Fruit fly (Drosophila melanogaster) whole organism, embryonic: Measurements from ENCODE around the gene GramD1B.

Experiments used
- Asciz ChIP-seq: fragments of 200-800 bp; sonication (Bioruptor generic); optimal IDR thresholded peaks from 2 replicates; lab custom pipeline; 2017; ENCODE audit warnings: missing biosample characterization, mild to moderate bottlenecking, missing genetic modification characterization, missing genetic modification reagents
- CG10321 ChIP-seq: fragments of 200-800 bp; sonication (Bioruptor generic); IDR thresholded peaks from 2 replicates; pipeline ENCODE4 v1.3.6; 2022; ENCODE audit warnings: missing biosample characterization, missing genetic modification characterization
- CG12155 ChIP-seq: fragments of 200-800 bp; sonication (Bioruptor generic); optimal IDR thresholded peaks from 3 replicates; lab custom pipeline; 2016; ENCODE audit warnings: missing biosample characterization, missing genetic modification characterization
- CG14014 ChIP-seq: fragments of 200-800 bp; sonication (Bioruptor generic); IDR thresholded peaks from 2 replicates; pipeline ENCODE4 v1.3.6; 2022; ENCODE audit warnings: missing biosample characterization, missing genetic modification characterization
- CG14050 ChIP-seq: fragments of 200-800 bp; sonication (Bioruptor generic); IDR thresholded peaks from 3 replicates; pipeline ENCODE4 v1.3.6; 2022; ENCODE audit warnings: missing biosample characterization, missing genetic modification characterization
- CG14710 ChIP-seq: fragments of 200-800 bp; sonication (Bioruptor generic); optimal IDR thresholded peaks from 3 replicates; lab custom pipeline; 2019; ENCODE audit warnings: missing biosample characterization, mild to moderate bottlenecking, missing genetic modification characterization, moderate library complexity
- CG1602 ChIP-seq: fragments of 200-800 bp; sonication (Bioruptor generic); optimal IDR thresholded peaks from 3 replicates; lab custom pipeline; 2016; ENCODE audit warnings: missing biosample characterization, missing genetic modification characterization
- CG1603 ChIP-seq: fragments of 200-800 bp; sonication (Bioruptor generic); optimal IDR thresholded peaks from 2 replicates; lab custom pipeline; 2019; ENCODE audit warnings: missing biosample characterization, mild to moderate bottlenecking, missing genetic modification characterization, moderate library complexity
- CG16779 ChIP-seq: fragments of 200-800 bp; sonication (Bioruptor generic); IDR thresholded peaks from 2 replicates; pipeline ENCODE4 v1.3.6; 2022; ENCODE audit warnings: missing biosample characterization, missing genetic modification characterization
- CG17359 ChIP-seq: fragments of 200-800 bp; sonication (Bioruptor generic); optimal IDR thresholded peaks from 3 replicates; lab custom pipeline; 2018; ENCODE audit warnings: missing biosample characterization, mild to moderate bottlenecking, missing genetic modification characterization, moderate library complexity
- CG17568 ChIP-seq: fragments of 200-800 bp; sonication (Bioruptor generic); optimal IDR thresholded peaks from 2 replicates; lab custom pipeline; 2018; ENCODE audit warnings: missing biosample characterization, mild to moderate bottlenecking, missing genetic modification characterization, moderate library complexity
- CG17912 ChIP-seq: fragments of 200-800 bp; sonication (Bioruptor generic); optimal IDR thresholded peaks from 2 replicates; lab custom pipeline; 2018; ENCODE audit warnings: missing biosample characterization, mild to moderate bottlenecking, missing genetic modification characterization
- CG18599 ChIP-seq: fragments of 200-800 bp; sonication (Bioruptor generic); optimal IDR thresholded peaks from 3 replicates; lab custom pipeline; 2017; ENCODE audit warnings: missing biosample characterization, missing genetic modification characterization, mild to moderate bottlenecking, moderate library complexity, missing genetic modification reagents
- CG42726 ChIP-seq: fragments of 200-800 bp; sonication (Bioruptor generic); IDR thresholded peaks from 2 replicates; pipeline ENCODE4 v1.3.6; 2022; ENCODE audit warnings: missing biosample characterization, missing genetic modification characterization; ENCODE audit not compliant: partially characterized antibody
- CG4360 ChIP-seq: fragments of 200-800 bp; sonication (Bioruptor generic); IDR thresholded peaks from 2 replicates; pipeline ENCODE4 v1.3.6; 2022; ENCODE audit warnings: missing biosample characterization, missing genetic modification characterization
- CG4707 ChIP-seq: fragments of 200-800 bp; sonication (Bioruptor generic); optimal IDR thresholded peaks from 2 replicates; lab custom pipeline; 2018; ENCODE audit warnings: missing biosample characterization, mild to moderate bottlenecking, missing genetic modification characterization, moderate library complexity
- CG6254 ChIP-seq: fragments of 200-800 bp; sonication (Bioruptor generic); optimal IDR thresholded peaks from 3 replicates; lab custom pipeline; 2017; ENCODE audit warnings: mild to moderate bottlenecking, missing biosample characterization, missing genetic modification reagents, missing genetic modification characterization
- CG6813 ChIP-seq: fragments of 200-800 bp; sonication (Bioruptor generic); optimal IDR thresholded peaks from 2 replicates; lab custom pipeline; 2017; ENCODE audit warnings: missing biosample characterization, missing genetic modification characterization, mild to moderate bottlenecking, moderate library complexity, missing genetic modification reagents
- CG6854 ChIP-seq: fragments of 200-800 bp; sonication (Bioruptor generic); optimal IDR thresholded peaks from 3 replicates; lab custom pipeline; 2017; ENCODE audit warnings: missing biosample characterization, mild to moderate bottlenecking, missing genetic modification characterization
- CG9727 ChIP-seq: fragments of 200-800 bp; sonication (Bioruptor generic); optimal IDR thresholded peaks from 3 replicates; lab custom pipeline; 2017; ENCODE audit warnings: missing biosample characterization, mild to moderate bottlenecking, missing genetic modification characterization
- CG9932 ChIP-seq: fragments of 200-800 bp; sonication (Bioruptor generic); IDR thresholded peaks from 2 replicates; pipeline ENCODE4 v1.3.6; 2022; ENCODE audit warnings: missing biosample characterization, missing genetic modification characterization
- CHES-1-like ChIP-seq: fragments of 200-800 bp; sonication (Bioruptor generic); optimal IDR thresholded peaks from 2 replicates; lab custom pipeline; 2016; ENCODE audit warnings: missing biosample characterization, missing genetic modification characterization
- CrebB ChIP-seq: fragments of 200-800 bp; sonication (Bioruptor generic); optimal IDR thresholded peaks from 3 replicates; lab custom pipeline; 2018; ENCODE audit warnings: missing biosample characterization, mild to moderate bottlenecking, missing genetic modification characterization
- D ChIP-seq, 2 experiments: fragments of 200-800 bp in 1 of 2; fragments of >200 bp in 1 of 2; sonication (Bioruptor generic) in 1 of 2; optimal IDR thresholded peaks; 2 replicates in 1 of 2; 3 replicates in 1 of 2; lab custom pipeline; 2017; ENCODE audit warnings: mild to moderate bottlenecking in 1 of 2, missing biosample characterization in 1 of 2, missing genetic modification characterization in 1 of 2, missing genetic modification reagents in 1 of 2
- Dfd ChIP-seq, 2 experiments: fragments of >200 bp; optimal IDR thresholded peaks; 2 replicates each; lab custom pipeline; 2017; ENCODE audit warnings: missing biosample characterization in 2 of 2, missing genetic modification characterization in 2 of 2
- Fer1 ChIP-seq: fragments of 200-800 bp; sonication (Bioruptor generic); optimal IDR thresholded peaks from 2 replicates; lab custom pipeline; 2017; ENCODE audit warnings: missing biosample characterization, mild to moderate bottlenecking, missing genetic modification characterization
- Nf-YB ChIP-seq: fragments of 200-800 bp; sonication (Bioruptor generic); optimal IDR thresholded peaks from 3 replicates; lab custom pipeline; 2019; ENCODE audit warnings: missing biosample characterization, mild to moderate bottlenecking, missing genetic modification characterization, moderate library complexity
- Ptx1 ChIP-seq: fragments of 200-800 bp; sonication (Bioruptor generic); IDR thresholded peaks from 2 replicates; pipeline ENCODE4 v1.3.6; 2022; ENCODE audit warnings: missing biosample characterization, missing genetic modification characterization
- Sox102F ChIP-seq: fragments of 200-800 bp; sonication (Bioruptor generic); optimal IDR thresholded peaks from 2 replicates; lab custom pipeline; 2018; ENCODE audit warnings: missing biosample characterization, mild to moderate bottlenecking, missing genetic modification characterization, moderate library complexity
- Xrp1 ChIP-seq: fragments of 200-800 bp; sonication (Bioruptor generic); IDR thresholded peaks from 2 replicates; pipeline ENCODE4 v1.3.6; 2022; ENCODE audit warnings: missing biosample characterization, missing genetic modification characterization
- ash1 ChIP-seq: fragments of 200-800 bp; sonication (Bioruptor generic); optimal IDR thresholded peaks from 2 replicates; lab custom pipeline; 2018; ENCODE audit warnings: missing biosample characterization, mild to moderate bottlenecking, missing genetic modification characterization
- bcd ChIP-seq: fragments of 200-800 bp; sonication (Bioruptor generic); optimal IDR thresholded peaks from 2 replicates; lab custom pipeline; 2017; ENCODE audit warnings: missing biosample characterization, mild to moderate bottlenecking, missing genetic modification characterization
- cg ChIP-seq: fragments of 200-800 bp; sonication (Bioruptor generic); optimal IDR thresholded peaks from 3 replicates; lab custom pipeline; 2019; ENCODE audit warnings: missing biosample characterization, mild to moderate bottlenecking, missing genetic modification characterization, moderate library complexity
- chif ChIP-seq, 2 experiments: fragments of 200-800 bp; sonication (Bioruptor generic); optimal IDR thresholded peaks; 3 replicates each; lab custom pipeline; 2016; ENCODE audit warnings: missing biosample characterization in 2 of 2, missing genetic modification characterization in 2 of 2
- crol ChIP-seq: fragments of 200-800 bp; sonication (Bioruptor generic); IDR thresholded peaks from 2 replicates; pipeline ENCODE4 v1.3.6; 2022; ENCODE audit warnings: missing biosample characterization, missing genetic modification characterization
- crp ChIP-seq, 2 experiments: fragments of 200-800 bp; sonication (Bioruptor generic); optimal IDR thresholded peaks; 2 replicates in 1 of 2; 3 replicates in 1 of 2; lab custom pipeline; 2017; ENCODE audit warnings: missing biosample characterization in 2 of 2, missing genetic modification characterization in 2 of 2, mild to moderate bottlenecking in 1 of 2, moderate library complexity in 1 of 2
- dysf ChIP-seq: fragments of 200-800 bp; sonication (Bioruptor generic); IDR thresholded peaks from 3 replicates; pipeline ENCODE4 v1.3.6; 2022; ENCODE audit warnings: missing biosample characterization, missing genetic modification characterization
- eve ChIP-seq, 2 experiments: fragments of >200 bp; optimal IDR thresholded peaks; 2 replicates each; lab custom pipeline; 2017; ENCODE audit warnings: missing biosample characterization in 2 of 2, missing genetic modification characterization in 2 of 2
- gfzf ChIP-seq: fragments of 200-800 bp; sonication (Bioruptor generic); optimal IDR thresholded peaks from 2 replicates; lab custom pipeline; 2016; ENCODE audit warnings: missing biosample characterization, mild to moderate bottlenecking, missing genetic modification characterization, moderate library complexity
- gro ChIP-seq: fragments of 200-800 bp; sonication (Bioruptor generic); optimal IDR thresholded peaks from 2 replicates; lab custom pipeline; 2016; ENCODE audit warnings: missing biosample characterization, missing genetic modification characterization
- hkb ChIP-seq, 2 experiments: fragments of 200-800 bp in 1 of 2; fragments of >200 bp in 1 of 2; sonication (Bioruptor generic) in 1 of 2; IDR thresholded peaks in 1 of 2; optimal IDR thresholded peaks in 1 of 2; 2 replicates each; pipeline versions ENCODE4 v1.3.6 to Lab custom; 2017 to 2022; ENCODE audit warnings: missing biosample characterization in 1 of 2, missing genetic modification characterization in 1 of 2
- ind ChIP-seq: fragments of 200-800 bp; sonication (Bioruptor generic); optimal IDR thresholded peaks from 3 replicates; lab custom pipeline; 2016; ENCODE audit warnings: missing biosample characterization, missing genetic modification characterization
- insv ChIP-seq, 2 experiments: fragments of 200-800 bp; sonication (Bioruptor generic); optimal IDR thresholded peaks; 3 replicates each; lab custom pipeline; 2016 to 2018; ENCODE audit warnings: missing biosample characterization in 2 of 2, missing genetic modification characterization in 2 of 2
- kni ChIP-seq: fragments of 200-800 bp; sonication (Bioruptor generic); optimal IDR thresholded peaks from 3 replicates; lab custom pipeline; 2017; ENCODE audit warnings: mild to moderate bottlenecking, missing biosample characterization, missing genetic modification reagents, missing genetic modification characterization
- lbe ChIP-seq: fragments of 200-800 bp; sonication (Bioruptor generic); optimal IDR thresholded peaks from 2 replicates; lab custom pipeline; 2016; ENCODE audit warnings: missing biosample characterization, mild to moderate bottlenecking, missing genetic modification characterization
- mirr ChIP-seq: fragments of 200-800 bp; sonication (Bioruptor generic); optimal IDR thresholded peaks from 3 replicates; lab custom pipeline; 2018; ENCODE audit warnings: missing biosample characterization, mild to moderate bottlenecking, missing genetic modification characterization
- pho ChIP-seq: fragments of 200-800 bp; sonication (Bioruptor generic); optimal IDR thresholded peaks from 2 replicates; lab custom pipeline; 2016; ENCODE audit warnings: missing biosample characterization, missing genetic modification characterization
- pum ChIP-seq: fragments of 200-800 bp; sonication (Bioruptor generic); optimal IDR thresholded peaks from 2 replicates; lab custom pipeline; 2016; ENCODE audit warnings: missing biosample characterization, missing genetic modification characterization
- seq ChIP-seq: fragments of 200-800 bp; sonication (Bioruptor generic); IDR thresholded peaks from 2 replicates; pipeline ENCODE4 v1.3.6; 2022; ENCODE audit warnings: missing biosample characterization, missing genetic modification characterization
- usp ChIP-seq: fragments of >200 bp; optimal IDR thresholded peaks from 2 replicates; lab custom pipeline; 2017; ENCODE audit warnings: missing biosample characterization, missing genetic modification characterization

The GramD1B gene

DNA sequence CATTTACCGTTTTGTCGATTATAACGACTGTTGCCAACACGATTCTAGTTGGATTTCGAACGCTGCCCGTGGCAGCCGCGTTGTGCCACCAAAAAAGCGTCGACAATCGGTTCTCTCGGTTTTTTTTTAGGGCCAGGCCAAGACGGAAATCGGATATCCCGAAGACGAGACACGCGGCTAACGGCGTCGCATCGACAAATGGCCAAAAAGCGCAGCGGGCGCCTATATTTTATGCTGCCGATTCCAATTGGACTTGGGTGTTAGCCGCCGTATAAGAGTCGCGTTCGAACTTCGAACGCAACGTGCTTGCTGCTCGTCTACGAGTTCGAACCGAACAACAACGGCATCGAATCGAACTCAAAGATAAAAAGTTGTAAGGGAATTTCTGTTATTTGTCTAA lies 49.6 kb upstream of the GramD1B start (continued):
- TF ChIP-seq CG16779 (GFP tag; lab: Robert Waterston, UW) (no peak), Sox102F (GFP tag; lab: Kevin White, UChicago) (no peak), cg (GFP tag; lab: Kevin White, UChicago) (no peak), CG17568 (GFP tag; lab: Kevin White, UChicago) (peak; percentile 26), Xrp1 (GFP tag; lab: Robert Waterston, UW) (no peak), pum (no peak), pho (GFP tag; lab: Kevin White, UChicago) (no peak), CG4360 (GFP tag; lab: Robert Waterston, UW) (no peak), insv (GFP tag; optimal IDR thresholded peaks at IDR 0.05; lab: Kevin White, UChicago) (peak in 1 of 2 experiments; percentile 87), CG42726 (GFP tag; lab: Robert Waterston, UW) (0 out of 2 replicates have a peak, but pooled peaks have one; percentile 10), CG9932 (no peak), CG6254 (GFP tag; lab: Kevin White, UChicago) (no peak), Ptx1 (GFP tag; lab: Robert Waterston, UW) (no peak), CG14050 (GFP tag; lab: Robert Waterston, UW) (no peak), kni (GFP tag; lab: Kevin White, UChicago) (peak; percentile 19), D (optimal IDR thresholded peaks at IDR 0.05; lab: Kevin White, UChicago) (no peak), D (GFP tag; optimal IDR thresholded peaks at IDR 0.05; lab: Kevin White, UChicago) (no peak), CG17359 (tag; lab: Kevin White, UChicago) (no peak), CG1602 (GFP tag; lab: Kevin White, UChicago) (no peak), mirr (GFP tag; lab: Kevin White, UChicago) (no peak), gfzf (GFP tag; lab: Kevin White, UChicago) (no peak), CG10321 (GFP tag; lab: Robert Waterston, UW) (no peak), CHES-1-like (GFP tag; lab: Kevin White, UChicago) (no peak), seq (GFP tag; lab: Robert Waterston, UW) (no peak), dysf (GFP tag; lab: Robert Waterston, UW) (no peak), CG6854 (GFP tag; lab: Kevin White, UChicago) (no peak), crol (GFP tag; lab: Robert Waterston, UW) (no peak), chif (GFP tag; optimal IDR thresholded peaks at IDR 0.05; lab: Kevin White, UChicago) (no peak), CG4707 (GFP tag; lab: Kevin White, UChicago) (no peak), gro (no peak), lbe (GFP tag; lab: Kevin White, UChicago) (no peak), bcd (GFP tag; lab: Kevin White, UChicago) (no peak), eve (GFP tag; optimal IDR thresholded peaks at IDR 0.05; lab: Kevin White, UChicago) (no peak), hkb (optimal IDR thresholded peaks at IDR 0.05; lab: Kevin White, UChicago) (no peak), hkb (GFP tag; IDR thresholded peaks at IDR 0.05; lab: Robert Waterston, UW) (no peak), CG1603 (no peak), CG14014 (GFP tag; lab: Robert Waterston, UW) (no peak), Nf-YB (GFP tag; lab: Kevin White, UChicago) (no peak), ash1 (GFP tag; lab: Kevin White, UChicago) (no peak), Fer1 (GFP tag; lab: Kevin White, UChicago) (peak; percentile 18), CG17912 (GFP tag; lab: Kevin White, UChicago) (no peak), Dfd (GFP tag; optimal IDR thresholded peaks at IDR 0.05; lab: Kevin White, UChicago) (no peak), ind (GFP tag; lab: Kevin White, UChicago) (no peak), CG6813 (GFP tag; lab: Kevin White, UChicago) (no peak), CG9727 (GFP tag; lab: Kevin White, UChicago) (no peak), crp (GFP tag; optimal IDR thresholded peaks at IDR 0.05; lab: Kevin White, UChicago) (no peak), CG18599 (no peak), usp (GFP tag; lab: Kevin White, UChicago) (no peak), CG14710 (tag; lab: Kevin White, UChicago) (no peak), Asciz (no peak), CG12155 (GFP tag; lab: Kevin White, UChicago) (no peak), CrebB (tag; lab: Kevin White, UChicago) (no peak)
